Worm (Caenorhabditis elegans) whole organism, L4/young adult: ENCODE data around the gene vhp-1.

Experiments
- W03F9.2 ChIP-seq: fragments of 150-350 bp; optimal IDR thresholded peaks from 2 replicates; lab custom pipeline; 2014; ENCODE audit warnings: missing biosample characterization, missing genetic modification characterization
- dao-5 ChIP-seq: sonication (generic microtip); optimal IDR thresholded peaks from 2 replicates; lab custom pipeline; 2016; ENCODE audit warnings: missing genotype, missing genetic modification characterization, moderate library complexity, missing compliant biosample characterization
- him-1 ChIP-seq: sonication (generic microtip); optimal IDR thresholded peaks from 2 replicates; lab custom pipeline; 2016; ENCODE audit warnings: missing genotype, missing genetic modification reagents, missing genetic modification characterization, missing compliant biosample characterization

- no peak for TF ChIP-seq him-1 (tag; lab: Kevin White, UChicago)
- TF ChIP-seq W03F9.2 (tag; lab: Kevin White, UChicago) = peak; percentile 25
- no peak for TF ChIP-seq dao-5 (tag; lab: Kevin White, UChicago)
Measured at ce11 chrII:5330206-5330686, 7.2 kb downstream of the vhp-1 start.
